Fruit fly (Drosophila melanogaster) whole organism, embryonic: ENCODE results near the gene Ipo9.
A peak's percentile ranks its signal among the peaks of the same experiment; 100 is the strongest.

Experiments
- Bgb ChIP-seq: fragments of 200-800 bp; sonication (Bioruptor generic); IDR thresholded peaks from 2 replicates; pipeline ENCODE4 v1.3.6; 2022; ENCODE audit warnings: missing biosample characterization, missing genetic modification characterization; ENCODE audit not compliant: partially characterized antibody
- CG11456 ChIP-seq: fragments of 200-800 bp; sonication (Bioruptor generic); IDR thresholded peaks from 3 replicates; pipeline ENCODE4 v1.3.6; 2022; ENCODE audit warnings: missing biosample characterization, missing genetic modification characterization
- CG11504 ChIP-seq: fragments of 200-800 bp; sonication (Bioruptor generic); optimal IDR thresholded peaks from 3 replicates; lab custom pipeline; 2019; ENCODE audit warnings: missing biosample characterization, mild to moderate bottlenecking, missing genetic modification characterization, moderate library complexity
- CG1233 ChIP-seq: fragments of 200-800 bp; sonication (Bioruptor generic); optimal IDR thresholded peaks from 4 replicates; lab custom pipeline; 2018; ENCODE audit warnings: missing biosample characterization, mild to moderate bottlenecking, missing genetic modification characterization
- CG14441 ChIP-seq: fragments of 200-800 bp; sonication (Bioruptor generic); IDR thresholded peaks from 2 replicates; pipeline ENCODE4 v1.3.6; 2022; ENCODE audit warnings: missing biosample characterization, missing genetic modification characterization
- CG1529 ChIP-seq: fragments of 200-800 bp; sonication (Bioruptor generic); optimal IDR thresholded peaks from 3 replicates; lab custom pipeline; 2018; ENCODE audit warnings: missing biosample characterization, missing genetic modification characterization
- CG15514 ChIP-seq: fragments of 200-800 bp; sonication (Bioruptor generic); optimal IDR thresholded peaks from 3 replicates; lab custom pipeline; 2017; ENCODE audit warnings: missing biosample characterization, missing genetic modification characterization, mild to moderate bottlenecking, moderate library complexity, missing genetic modification reagents
- CG1647 ChIP-seq: fragments of 200-800 bp; sonication (Bioruptor generic); optimal IDR thresholded peaks from 3 replicates; lab custom pipeline; 2016; ENCODE audit warnings: missing biosample characterization, missing genetic modification characterization
- CG17568 ChIP-seq: fragments of 200-800 bp; sonication (Bioruptor generic); optimal IDR thresholded peaks from 2 replicates; lab custom pipeline; 2018; ENCODE audit warnings: missing biosample characterization, mild to moderate bottlenecking, missing genetic modification characterization, moderate library complexity
- CG2889 ChIP-seq: fragments of 200-800 bp; sonication (Bioruptor generic); IDR thresholded peaks from 3 replicates; pipeline ENCODE4 v1.3.6; 2022; ENCODE audit warnings: missing biosample characterization, missing genetic modification characterization
- CG30403 ChIP-seq: fragments of 200-800 bp; sonication (Bioruptor generic); optimal IDR thresholded peaks from 3 replicates; lab custom pipeline; 2016; ENCODE audit warnings: missing biosample characterization, missing genetic modification characterization
- CG31388 ChIP-seq: fragments of 200-800 bp; sonication (Bioruptor generic); optimal IDR thresholded peaks from 2 replicates; lab custom pipeline; 2016; ENCODE audit warnings: missing biosample characterization, missing genetic modification characterization
- CG32767 ChIP-seq: fragments of 200-800 bp; sonication (Bioruptor generic); IDR thresholded peaks from 2 replicates; pipeline ENCODE4 v1.3.6; 2022; ENCODE audit warnings: missing biosample characterization, missing genetic modification characterization
- CG3281 ChIP-seq: fragments of 200-800 bp; sonication (Bioruptor generic); optimal IDR thresholded peaks from 3 replicates; lab custom pipeline; 2017; ENCODE audit warnings: missing biosample characterization, mild to moderate bottlenecking, missing genetic modification characterization
- CG3995 ChIP-seq: fragments of 200-800 bp; sonication (Bioruptor generic); optimal IDR thresholded peaks from 3 replicates; lab custom pipeline; 2016; ENCODE audit warnings: missing biosample characterization, missing genetic modification characterization
- CG42726 ChIP-seq: fragments of 200-800 bp; sonication (Bioruptor generic); IDR thresholded peaks from 2 replicates; pipeline ENCODE4 v1.3.6; 2022; ENCODE audit warnings: missing biosample characterization, missing genetic modification characterization; ENCODE audit not compliant: partially characterized antibody
- CG5245 ChIP-seq: fragments of 200-800 bp; sonication (Bioruptor generic); optimal IDR thresholded peaks from 3 replicates; lab custom pipeline; 2016; ENCODE audit warnings: missing biosample characterization, missing genetic modification characterization
- CG6175 ChIP-seq: fragments of 200-800 bp; sonication (Bioruptor generic); IDR thresholded peaks from 3 replicates; pipeline ENCODE4 v1.3.6; 2022; ENCODE audit warnings: missing biosample characterization, missing genetic modification characterization
- CG8290 ChIP-seq, 3 experiments: fragments of 200-800 bp; sonication (Bioruptor generic); optimal IDR thresholded peaks; 2 replicates each; lab custom pipeline; 2016 to 2019; ENCODE audit warnings: missing biosample characterization in 3 of 3, missing genetic modification characterization in 3 of 3, mild to moderate bottlenecking in 2 of 3, moderate library complexity in 1 of 3
- CG8388 ChIP-seq: fragments of 200-800 bp; sonication (Bioruptor generic); optimal IDR thresholded peaks from 2 replicates; lab custom pipeline; 2019; ENCODE audit warnings: missing biosample characterization, mild to moderate bottlenecking, missing genetic modification characterization, moderate library complexity
- CG9609 ChIP-seq: fragments of 200-800 bp; sonication (Bioruptor generic); optimal IDR thresholded peaks from 3 replicates; lab custom pipeline; 2016; ENCODE audit warnings: missing biosample characterization, missing genetic modification characterization
- CG9876 ChIP-seq: fragments of 200-800 bp; sonication (Bioruptor generic); optimal IDR thresholded peaks from 2 replicates; lab custom pipeline; 2016; ENCODE audit warnings: missing biosample characterization, missing genetic modification characterization
- D19B ChIP-seq: fragments of 200-800 bp; sonication (Bioruptor generic); optimal IDR thresholded peaks from 2 replicates; lab custom pipeline; 2017; ENCODE audit warnings: missing biosample characterization, mild to moderate bottlenecking, missing genetic modification characterization
- Doc3 ChIP-seq: fragments of 200-800 bp; sonication (Bioruptor generic); IDR thresholded peaks from 3 replicates; pipeline ENCODE4 v1.3.6; 2022; ENCODE audit warnings: missing biosample characterization, missing genetic modification characterization; ENCODE audit not compliant: partially characterized antibody
- Dref ChIP-seq: fragments of 200-800 bp; sonication (Bioruptor generic); IDR thresholded peaks from 2 replicates; pipeline ENCODE4 v1.3.6; 2022; ENCODE audit warnings: missing biosample characterization, missing genetic modification characterization
- Jarid2 ChIP-seq: fragments of 200-800 bp; sonication (Bioruptor generic); optimal IDR thresholded peaks from 3 replicates; lab custom pipeline; 2017; ENCODE audit warnings: mild to moderate bottlenecking, missing biosample characterization, missing genetic modification reagents, missing genetic modification characterization
- Mrtf ChIP-seq: fragments of 200-800 bp; sonication (Bioruptor generic); IDR thresholded peaks from 3 replicates; pipeline ENCODE4 v1.3.6; 2022; ENCODE audit warnings: missing biosample characterization, missing genetic modification characterization
- Sin3A ChIP-seq: fragments of >200 bp; optimal IDR thresholded peaks from 2 replicates; lab custom pipeline; 2018
- Six4 ChIP-seq: fragments of 200-800 bp; sonication (Bioruptor generic); optimal IDR thresholded peaks from 2 replicates; lab custom pipeline; 2016; ENCODE audit warnings: missing biosample characterization, missing genetic modification characterization
- YL-1 ChIP-seq: fragments of 200-800 bp; sonication (Bioruptor generic); optimal IDR thresholded peaks from 3 replicates; lab custom pipeline; 2017; ENCODE audit warnings: missing biosample characterization, mild to moderate bottlenecking, missing genetic modification characterization
- bsh ChIP-seq, 2 experiments: fragments of 200-800 bp; sonication (Bioruptor generic); optimal IDR thresholded peaks; 2 replicates each; lab custom pipeline; 2017 to 2018; ENCODE audit warnings: mild to moderate bottlenecking in 2 of 2, missing biosample characterization in 2 of 2, missing genetic modification characterization in 2 of 2, moderate library complexity in 1 of 2
- caup ChIP-seq: fragments of 200-800 bp; sonication (Bioruptor generic); optimal IDR thresholded peaks from 3 replicates; lab custom pipeline; 2017; ENCODE audit warnings: missing biosample characterization, mild to moderate bottlenecking, missing genetic modification characterization, moderate library complexity; ENCODE audit not compliant: severe bottlenecking
- chif ChIP-seq, 2 experiments: fragments of 200-800 bp; sonication (Bioruptor generic); optimal IDR thresholded peaks; 3 replicates each; lab custom pipeline; 2016; ENCODE audit warnings: missing biosample characterization in 2 of 2, missing genetic modification characterization in 2 of 2
- chinmo ChIP-seq: fragments of 200-800 bp; sonication (Bioruptor generic); IDR thresholded peaks from 4 replicates; pipeline ENCODE4 v1.3.6; 2022; ENCODE audit warnings: missing biosample characterization, missing genetic modification characterization; ENCODE audit not compliant: partially characterized antibody
- dmrt11E ChIP-seq: fragments of 200-800 bp; sonication (Bioruptor generic); optimal IDR thresholded peaks from 3 replicates; lab custom pipeline; 2018; ENCODE audit warnings: missing biosample characterization, mild to moderate bottlenecking, missing genetic modification characterization, moderate library complexity
- ewg ChIP-seq: fragments of 200-800 bp; sonication (Bioruptor generic); optimal IDR thresholded peaks from 3 replicates; lab custom pipeline; 2017; ENCODE audit warnings: mild to moderate bottlenecking, missing biosample characterization, missing genetic modification reagents, missing genetic modification characterization
- fru ChIP-seq: fragments of >200 bp; optimal IDR thresholded peaks from 2 replicates; lab custom pipeline; 2017
- gcm2 ChIP-seq: fragments of 200-800 bp; sonication (Bioruptor generic); optimal IDR thresholded peaks from 2 replicates; lab custom pipeline; 2016; ENCODE audit warnings: missing biosample characterization, missing genetic modification characterization
- hbn ChIP-seq: fragments of 200-800 bp; sonication (Bioruptor generic); IDR thresholded peaks from 2 replicates; pipeline ENCODE4 v1.3.6; 2022; ENCODE audit warnings: missing biosample characterization, missing genetic modification characterization; ENCODE audit not compliant: partially characterized antibody
- hkb ChIP-seq, 2 experiments: fragments of 200-800 bp in 1 of 2; fragments of >200 bp in 1 of 2; sonication (Bioruptor generic) in 1 of 2; IDR thresholded peaks in 1 of 2; optimal IDR thresholded peaks in 1 of 2; 2 replicates each; pipeline versions ENCODE4 v1.3.6 to Lab custom; 2017 to 2022; ENCODE audit warnings: missing biosample characterization in 1 of 2, missing genetic modification characterization in 1 of 2
- ind ChIP-seq: fragments of 200-800 bp; sonication (Bioruptor generic); optimal IDR thresholded peaks from 3 replicates; lab custom pipeline; 2016; ENCODE audit warnings: missing biosample characterization, missing genetic modification characterization
- jumu ChIP-seq: fragments of 200-800 bp; sonication (Bioruptor generic); optimal IDR thresholded peaks from 3 replicates; lab custom pipeline; 2016; ENCODE audit warnings: missing biosample characterization, missing genetic modification characterization
- lbe ChIP-seq: fragments of 200-800 bp; sonication (Bioruptor generic); optimal IDR thresholded peaks from 2 replicates; lab custom pipeline; 2016; ENCODE audit warnings: missing biosample characterization, mild to moderate bottlenecking, missing genetic modification characterization
- pita ChIP-seq: fragments of 200-800 bp; sonication (Bioruptor generic); optimal IDR thresholded peaks from 2 replicates; lab custom pipeline; 2017; ENCODE audit warnings: missing biosample characterization, mild to moderate bottlenecking, missing genetic modification characterization
- sim ChIP-seq: fragments of 200-800 bp; sonication (Bioruptor generic); IDR thresholded peaks from 2 replicates; pipeline ENCODE4 v1.3.6; 2022; ENCODE audit warnings: missing biosample characterization, missing genetic modification characterization
- tin ChIP-seq: fragments of 200-800 bp; sonication (Bioruptor generic); optimal IDR thresholded peaks from 3 replicates; lab custom pipeline; 2016; ENCODE audit warnings: missing biosample characterization, missing genetic modification characterization
- twi ChIP-seq: fragments of 200-800 bp; optimal IDR thresholded peaks from 2 replicates; lab custom pipeline; 2019; ENCODE audit warnings: missing biosample characterization, mild to moderate bottlenecking, missing genetic modification characterization, moderate library complexity
- unpg ChIP-seq: fragments of 200-800 bp; sonication (Bioruptor generic); optimal IDR thresholded peaks from 3 replicates; lab custom pipeline; 2018; ENCODE audit warnings: missing biosample characterization, mild to moderate bottlenecking, missing genetic modification characterization, moderate library complexity

The Ipo9 gene

dm6 chr3R:11435537-11436234 is 23.4 kb downstream of the Ipo9 start, which contains the start of the genes Exd2 and CG5281 (continued):
- no peak for TF ChIP-seq lbe (GFP tag; lab: Kevin White, UChicago)
- TF ChIP-seq Doc3 (GFP tag; lab: Robert Waterston, UW) = no peak
- TF ChIP-seq CG3995 (GFP tag; lab: Kevin White, UChicago) = no peak
- no peak for TF ChIP-seq CG17568 (GFP tag; lab: Kevin White, UChicago)
- TF ChIP-seq CG32767 (GFP tag; lab: Robert Waterston, UW) = no peak
- peak; percentile 40; the same call in 1 of the 2 replicates for TF ChIP-seq Dref
- TF ChIP-seq jumu (GFP tag; lab: Kevin White, UChicago) = peak; percentile 17
- TF ChIP-seq tin (GFP tag; lab: Kevin White, UChicago) = peak; percentile 59
- peak in 1 of 2 experiments; percentile 52 for TF ChIP-seq bsh (GFP tag; optimal IDR thresholded peaks at IDR 0.05; lab: Kevin White, UChicago)
- no peak for TF ChIP-seq D19B (GFP tag; lab: Kevin White, UChicago)
- TF ChIP-seq CG9609 (GFP tag; lab: Kevin White, UChicago) = peak; percentile 37
- peak; percentile 65 for TF ChIP-seq unpg
- TF ChIP-seq CG31388 (GFP tag; lab: Kevin White, UChicago) = no peak
- TF ChIP-seq CG14441 = no peak
- TF ChIP-seq Mrtf (GFP tag; lab: Robert Waterston, UW) = no peak
- no peak for TF ChIP-seq CG6175 (GFP tag; lab: Robert Waterston, UW)
- TF ChIP-seq CG9876 (GFP tag; lab: Kevin White, UChicago) = peak; percentile 21
- no peak for TF ChIP-seq Jarid2 (GFP tag; lab: Kevin White, UChicago)
- no peak for TF ChIP-seq CG2889 (GFP tag; lab: Robert Waterston, UW)
- peak; percentile 59 for TF ChIP-seq dmrt11E
- TF ChIP-seq hkb (optimal IDR thresholded peaks at IDR 0.05; lab: Kevin White, UChicago) = peak; percentile 57
- no peak for TF ChIP-seq hkb (GFP tag; IDR thresholded peaks at IDR 0.05; lab: Robert Waterston, UW)
- TF ChIP-seq CG5245 (GFP tag; lab: Kevin White, UChicago) = peak; percentile 14
- TF ChIP-seq Six4 (GFP tag; lab: Kevin White, UChicago) = peak; percentile 69
- TF ChIP-seq CG15514 (GFP tag; lab: Kevin White, UChicago) = peak; percentile 74
- no peak for TF ChIP-seq CG42726 (GFP tag; lab: Robert Waterston, UW)
- TF ChIP-seq hbn (GFP tag; lab: Robert Waterston, UW) = no peak
- 0 out of 2 replicates have a peak, but pooled peaks have one; percentile 9 for TF ChIP-seq Bgb (GFP tag; lab: Robert Waterston, UW)
- no peak for TF ChIP-seq sim (GFP tag; lab: Robert Waterston, UW)
- peak; percentile 68 for TF ChIP-seq CG30403 (GFP tag; lab: Kevin White, UChicago)
- TF ChIP-seq CG1233 (GFP tag; lab: Kevin White, UChicago) = peak; percentile 9
- no peak for TF ChIP-seq fru
- TF ChIP-seq Sin3A = peak; percentile 86
- peak; percentile 47 for TF ChIP-seq twi (tag; lab: Kevin White, UChicago)
- peak; percentile 51 for TF ChIP-seq caup (GFP tag; lab: Kevin White, UChicago)
- peak; percentile 41 to 59 for TF ChIP-seq chif (GFP tag; optimal IDR thresholded peaks at IDR 0.05; lab: Kevin White, UChicago)
- peak; percentile 44 for TF ChIP-seq CG3281 (GFP tag; lab: Kevin White, UChicago)
- TF ChIP-seq pita (GFP tag; lab: Kevin White, UChicago) = no peak
- no peak for TF ChIP-seq gcm2
- TF ChIP-seq CG1529 = peak; percentile 22
- no peak for TF ChIP-seq CG8290 (GFP tag; optimal IDR thresholded peaks at IDR 0.05; lab: Kevin White, UChicago)
- peak in 1 of 2 experiments; percentile 20 for TF ChIP-seq CG8290 (tag; optimal IDR thresholded peaks at IDR 0.05; lab: Kevin White, UChicago)
- peak; percentile 44 for TF ChIP-seq ewg (GFP tag; lab: Kevin White, UChicago)
- no peak for TF ChIP-seq CG11456 (GFP tag; lab: Robert Waterston, UW)
- peak; percentile 46 for TF ChIP-seq CG1647
- peak; percentile 28 for TF ChIP-seq ind (GFP tag; lab: Kevin White, UChicago)
- TF ChIP-seq CG11504 (tag; lab: Kevin White, UChicago) = no peak
- peak; percentile 39 for TF ChIP-seq CG8388
- peak; percentile 57 for TF ChIP-seq YL-1
- TF ChIP-seq chinmo (GFP tag; lab: Robert Waterston, UW) = no peak
